Worm (Caenorhabditis elegans) whole organism, early embryonic: Measurements from ENCODE around the gene gst-24.

ENCODE experiments used
- ama-1 ChIP-seq: fragments of 150-350 bp; optimal IDR thresholded peaks from 2 replicates; lab custom pipeline; 2014
- ets-7 ChIP-seq: sonication (generic microtip); optimal IDR thresholded peaks from 2 replicates; lab custom pipeline; 2016; ENCODE audit warnings: missing genotype, missing genetic modification characterization, missing compliant biosample characterization
- flt-1 ChIP-seq: fragments of 200-800 bp; sonication (Bioruptor generic); IDR thresholded peaks from 2 replicates; pipeline ENCODE4 v1.3.6; 2022; ENCODE audit warnings: missing genetic modification characterization, missing compliant biosample characterization
- hmbx-1 ChIP-seq: sonication (generic microtip); optimal IDR thresholded peaks from 2 replicates; lab custom pipeline; 2016; ENCODE audit warnings: mild to moderate bottlenecking, missing genetic modification characterization, missing compliant biosample characterization
- hmg-4 ChIP-seq: fragments of 200-800 bp; sonication (Bioruptor generic); optimal IDR thresholded peaks from 2 replicates; lab custom pipeline; 2018; ENCODE audit warnings: mild to moderate bottlenecking, missing genetic modification characterization, missing compliant biosample characterization
- pes-1 ChIP-seq: fragments of 200-800 bp; sonication (Bioruptor generic); IDR thresholded peaks from 2 replicates; pipeline ENCODE4 v1.3.6; 2022; ENCODE audit warnings: missing genetic modification reagents, missing genetic modification characterization, missing compliant biosample characterization

DNA sequence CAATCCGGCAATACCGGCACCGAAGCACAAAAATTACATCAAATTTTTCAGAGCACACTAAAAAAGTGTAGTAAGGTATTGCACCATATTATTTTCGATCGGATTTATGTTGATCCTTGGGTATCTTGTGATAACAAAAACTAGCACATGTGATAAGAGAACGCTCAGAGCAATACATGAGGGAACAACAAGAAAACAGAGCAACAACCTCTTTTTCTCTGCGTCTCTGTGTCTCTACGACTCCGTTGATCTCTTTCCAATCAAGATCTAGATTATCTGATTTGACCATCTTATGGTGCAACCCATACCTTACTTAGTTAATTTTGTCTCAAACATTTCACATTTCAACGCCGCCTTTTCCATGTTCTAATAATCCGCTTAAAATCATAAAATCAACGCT lies 21.1 kb upstream of the gst-24 start, which contains the start of gene tag-10:
- no peak for TF ChIP-seq hmbx-1
- no peak for TF ChIP-seq pes-1 (GFP tag; lab: Robert Waterston, UW)
- TF ChIP-seq ets-7, result no peak
- TF ChIP-seq ama-1 (lab: Kevin White, UChicago), result no peak
- no peak for TF ChIP-seq flt-1 (GFP tag; lab: Robert Waterston, UW)
- TF ChIP-seq hmg-4, result no peak
